Fruit fly (Drosophila melanogaster): Measurements from ENCODE around the gene CG15545.

dm6 chr3R:30865883-30866282 is 6.3 kb downstream of the CG15545 start:
- no peak for TF ChIP-seq fkh (GFP tag; optimal IDR thresholded peaks at IDR 0.05)
- no peak for TF ChIP-seq CG8119 (GFP tag; IDR thresholded peaks at IDR 0.05)
- no peak for TF ChIP-seq Eip75B (GFP tag; optimal IDR thresholded peaks at IDR 0.05)
- no peak for TF ChIP-seq Sox102F (GFP tag; optimal IDR thresholded peaks at IDR 0.05)
- TF ChIP-seq Eip93F (GFP tag; optimal IDR thresholded peaks at IDR 0.05) = no peak
- no peak for TF ChIP-seq CG6854 (GFP tag; optimal IDR thresholded peaks at IDR 0.05)
- no peak for TF ChIP-seq CG8632 (GFP tag; optimal IDR thresholded peaks at IDR 0.05)
